Fruit fly (Drosophila melanogaster) whole organism, embryonic: ENCODE data around the gene Mfe2.

ENCODE experiments used
- CG3726 ChIP-seq: fragments of 200-800 bp; sonication (Bioruptor generic); IDR thresholded peaks from 3 replicates; pipeline ENCODE4, ENCODE4 v1.3.6; 2022; ENCODE audit warnings: missing biosample characterization, missing genetic modification characterization
- CG6254 ChIP-seq: fragments of 200-800 bp; sonication (Bioruptor generic); optimal IDR thresholded peaks from 3 replicates; lab custom pipeline; 2017; ENCODE audit warnings: mild to moderate bottlenecking, missing biosample characterization, missing genetic modification reagents, missing genetic modification characterization
- CG8478 ChIP-seq: fragments of >200 bp; optimal IDR thresholded peaks from 2 replicates; lab custom pipeline; 2018
- E2f1 ChIP-seq: fragments of 200-800 bp; sonication (Bioruptor generic); IDR thresholded peaks from 2 replicates; pipeline ENCODE4 v1.3.6; 2022; ENCODE audit warnings: missing biosample characterization, missing genetic modification characterization
- Gsc ChIP-seq: fragments of 200-800 bp; sonication (Bioruptor generic); IDR thresholded peaks from 2 replicates; pipeline ENCODE4 v1.3.6; 2022; ENCODE audit warnings: missing biosample characterization, missing genetic modification characterization
- h ChIP-seq: fragments of >200 bp; optimal IDR thresholded peaks from 2 replicates; lab custom pipeline; 2017

- no peak for TF ChIP-seq h
- TF ChIP-seq CG8478 = no peak
- TF ChIP-seq E2f1 (GFP tag; lab: Robert Waterston, UW) = no peak
- TF ChIP-seq CG6254 (GFP tag; lab: Kevin White, UChicago) = no peak
- TF ChIP-seq Gsc (GFP tag; lab: Robert Waterston, UW) = no peak
- no peak for TF ChIP-seq CG3726 (GFP tag; lab: Robert Waterston, UW)
Measured at dm6 chrX:16288999-16289398, 18.2 kb downstream of the Mfe2 start.
